Worm (Caenorhabditis elegans) whole organism, L4 larva: ENCODE measurements around the gene nhr-3.
A peak's percentile ranks its signal among the peaks of the same experiment; 100 is the strongest.

Experiments used
- R02D3.7 ChIP-seq: fragments of 150-350 bp; sonication (generic microtip); optimal IDR thresholded peaks from 3 replicates; lab custom pipeline; 2014; ENCODE audit warnings: missing biosample characterization, missing genetic modification characterization
- Y75B8A.6 ChIP-seq: fragments of 200-800 bp; sonication (Bioruptor generic); IDR thresholded peaks from 2 replicates; pipeline ENCODE4 v1.3.6; 2022; ENCODE audit warnings: missing genetic modification reagents, missing genetic modification characterization, missing compliant biosample characterization
- ama-1 ChIP-seq: fragments of 150-350 bp; optimal IDR thresholded peaks from 2 replicates; lab custom pipeline; 2014; ENCODE audit warnings: inconsistent platforms, mixed read lengths
- arid-1 ChIP-seq: fragments of 200-800 bp; sonication (Bioruptor generic); conservative IDR thresholded peaks from 2 replicates; pipeline ENCODE4 v1.3.6; 2022; ENCODE audit warnings: missing genetic modification reagents, missing genetic modification characterization, missing compliant biosample characterization
- attf-4 ChIP-seq: sonication (generic microtip); optimal IDR thresholded peaks from 3 replicates; lab custom pipeline; 2017; ENCODE audit warnings: missing biosample characterization, missing genetic modification characterization
- ceh-20 ChIP-seq: fragments of 200-800 bp; sonication (Bioruptor generic); IDR thresholded peaks from 2 replicates; pipeline ENCODE4 v1.3.6; 2022; ENCODE audit warnings: missing genetic modification reagents, missing genetic modification characterization, missing compliant biosample characterization
- ceh-62 ChIP-seq: sonication (generic microtip); optimal IDR thresholded peaks from 2 replicates; lab custom pipeline; 2017; ENCODE audit warnings: missing biosample characterization, missing genetic modification characterization
- ctbp-1 ChIP-seq: fragments of 200-800 bp; sonication (Bioruptor generic); IDR thresholded peaks from 2 replicates; pipeline ENCODE4 v1.3.6; 2022; ENCODE audit warnings: missing genetic modification reagents, missing genetic modification characterization, missing compliant biosample characterization
- daf-8 ChIP-seq: fragments of 200-800 bp; sonication (Bioruptor generic); IDR thresholded peaks from 2 replicates; pipeline ENCODE4 v1.3.6; 2022; ENCODE audit warnings: missing genetic modification characterization, missing compliant biosample characterization
- dmd-6 ChIP-seq: fragments of 200-800 bp; sonication (Bioruptor generic); IDR thresholded peaks from 2 replicates; pipeline ENCODE4 v1.3.6; 2022; ENCODE audit warnings: missing genetic modification reagents, missing genetic modification characterization, missing compliant biosample characterization
- dmd-8 ChIP-seq: fragments of 200-800 bp; sonication (Bioruptor generic); IDR thresholded peaks from 2 replicates; pipeline ENCODE4 v1.3.6; 2022; ENCODE audit warnings: missing genetic modification characterization, missing compliant biosample characterization
- dpl-1 ChIP-seq: fragments of 150-350 bp; optimal IDR thresholded peaks from 2 replicates; lab custom pipeline; 2014; ENCODE audit warnings: missing biosample characterization, missing genetic modification reagents, missing genetic modification characterization
- dve-1 ChIP-seq: sonication (generic microtip); optimal IDR thresholded peaks from 2 replicates; lab custom pipeline; 2017; ENCODE audit warnings: antibody characterized with exemption, mild to moderate bottlenecking, missing genetic modification characterization, missing compliant biosample characterization; ENCODE audit not compliant: insufficient read depth
- egl-43 ChIP-seq: fragments of 200-800 bp; sonication (Bioruptor generic); IDR thresholded peaks from 2 replicates; pipeline ENCODE4 v1.3.6; 2022; ENCODE audit warnings: missing genetic modification reagents, missing genetic modification characterization, missing compliant biosample characterization
- gei-8 ChIP-seq: fragments of 200-800 bp; sonication (Bioruptor generic); optimal IDR thresholded peaks from 2 replicates; lab custom pipeline; 2018; ENCODE audit warnings: mild to moderate bottlenecking, missing genetic modification characterization, missing compliant biosample characterization
- hif-1 ChIP-seq, 2 experiments: sonication (generic microtip); optimal IDR thresholded peaks; 2 replicates each; lab custom pipeline; 2016 to 2017; ENCODE audit warnings: missing compliant biosample characterization in 2 of 2, missing genetic modification characterization in 2 of 2, missing genetic modification reagents in 2 of 2, missing genotype in 2 of 2, mild to moderate bottlenecking in 1 of 2
- hlh-30 ChIP-seq: sonication (generic microtip); optimal IDR thresholded peaks from 2 replicates; lab custom pipeline; 2017; ENCODE audit warnings: antibody characterized with exemption, mild to moderate bottlenecking, missing genetic modification characterization, missing compliant biosample characterization; ENCODE audit not compliant: insufficient read depth
- lin-1 ChIP-seq: fragments of 200-800 bp; sonication (Bioruptor generic); IDR thresholded peaks from 2 replicates; pipeline ENCODE4 v1.3.6; 2022; ENCODE audit warnings: missing genetic modification reagents, missing genetic modification characterization, missing compliant biosample characterization
- lin-13 ChIP-seq: fragments of 150-350 bp; optimal IDR thresholded peaks from 2 replicates; lab custom pipeline; 2014; ENCODE audit warnings: missing biosample characterization, missing genetic modification reagents, missing genetic modification characterization
- madf-5 ChIP-seq, 2 experiments: fragments of 200-800 bp; sonication (Bioruptor generic); IDR thresholded peaks; 2 replicates each; pipeline ENCODE4 v1.3.6; 2022; ENCODE audit warnings: missing compliant biosample characterization in 2 of 2, missing genetic modification characterization in 2 of 2
- mdl-1 ChIP-seq, 2 experiments: fragments of 150-350 bp in 1 of 2; sonication (generic microtip) in 1 of 2; optimal IDR thresholded peaks; 2 replicates each; lab custom pipeline; 2014 to 2017; ENCODE audit warnings: missing biosample characterization in 2 of 2, missing genetic modification characterization in 2 of 2
- mdt-29 ChIP-seq: fragments of 200-800 bp; sonication (Bioruptor generic); IDR thresholded peaks from 2 replicates; pipeline ENCODE4 v1.3.6; 2022; ENCODE audit warnings: missing genetic modification reagents, missing genetic modification characterization, missing compliant biosample characterization
- mep-1 ChIP-seq: fragments of 150-350 bp; sonication (generic microtip); optimal IDR thresholded peaks from 3 replicates; lab custom pipeline; 2014; ENCODE audit warnings: missing biosample characterization, missing genetic modification characterization
- mes-2 ChIP-seq: sonication (generic microtip); optimal IDR thresholded peaks from 2 replicates; lab custom pipeline; 2016; ENCODE audit warnings: missing genotype, mild to moderate bottlenecking, missing genetic modification characterization, missing compliant biosample characterization; ENCODE audit not compliant: poor library complexity, severe bottlenecking
- mxl-2 ChIP-seq: fragments of 200-800 bp; sonication (Bioruptor generic); conservative IDR thresholded peaks from 2 replicates; pipeline ENCODE4 v1.3.6; 2022; ENCODE audit warnings: missing genetic modification reagents, missing genetic modification characterization, missing compliant biosample characterization
- nhr-10 ChIP-seq: fragments of 150-350 bp; optimal IDR thresholded peaks from 2 replicates; lab custom pipeline; 2014; ENCODE audit warnings: missing biosample characterization, missing genetic modification characterization
- nhr-11 ChIP-seq: fragments of 150-350 bp; optimal IDR thresholded peaks from 2 replicates; lab custom pipeline; 2014; ENCODE audit warnings: missing biosample characterization, missing genetic modification characterization
- nhr-25 ChIP-seq: sonication (generic microtip); optimal IDR thresholded peaks from 2 replicates; lab custom pipeline; 2017; ENCODE audit warnings: missing genetic modification characterization, mild to moderate bottlenecking, missing compliant biosample characterization, antibody characterized with exemption, moderate library complexity, borderline replicate concordance; ENCODE audit not compliant: insufficient read depth
- nhr-28 ChIP-seq: fragments of 150-350 bp; optimal IDR thresholded peaks from 2 replicates; lab custom pipeline; 2014; ENCODE audit warnings: missing biosample characterization, missing genetic modification characterization
- nhr-48 ChIP-seq: sonication (generic microtip); optimal IDR thresholded peaks from 2 replicates; lab custom pipeline; 2016; ENCODE audit warnings: mild to moderate bottlenecking, missing genetic modification characterization, missing compliant biosample characterization
- nhr-77 ChIP-seq: fragments of 150-350 bp; optimal IDR thresholded peaks from 2 replicates; lab custom pipeline; 2014; ENCODE audit warnings: missing biosample characterization, missing genetic modification characterization
- pha-4 ChIP-seq, 2 experiments: fragments of 150-350 bp in 1 of 2; fragments of 200-800 bp in 1 of 2; sonication (Bioruptor generic) in 1 of 2; IDR thresholded peaks in 1 of 2; optimal IDR thresholded peaks in 1 of 2; 2 replicates each; pipeline versions ENCODE4 v1.3.6 to Lab custom; 2014 to 2022; ENCODE audit warnings: missing genetic modification characterization in 2 of 2, missing genetic modification reagents in 2 of 2, missing biosample characterization in 1 of 2, missing compliant biosample characterization in 1 of 2
- pqm-1 ChIP-seq: sonication (generic microtip); optimal IDR thresholded peaks from 2 replicates; lab custom pipeline; 2017; ENCODE audit warnings: missing biosample characterization, missing genetic modification characterization
- saeg-2 ChIP-seq: fragments of 200-800 bp; sonication (Bioruptor generic); IDR thresholded peaks from 2 replicates; pipeline ENCODE4 v1.3.6; 2022; ENCODE audit warnings: missing genetic modification reagents, missing genetic modification characterization, missing compliant biosample characterization
- skn-1 ChIP-seq: fragments of 150-350 bp; optimal IDR thresholded peaks from 2 replicates; lab custom pipeline; 2014; ENCODE audit warnings: missing biosample characterization, missing genetic modification characterization
- spr-3 ChIP-seq: fragments of 200-800 bp; sonication (Bioruptor generic); optimal IDR thresholded peaks from 2 replicates; lab custom pipeline; 2018; ENCODE audit warnings: mild to moderate bottlenecking, missing genetic modification characterization, missing compliant biosample characterization
- tag-97 ChIP-seq: fragments of 200-800 bp; sonication (Bioruptor generic); IDR thresholded peaks from 2 replicates; pipeline ENCODE4 v1.3.6; 2022; ENCODE audit warnings: missing genetic modification characterization, missing compliant biosample characterization
- tra-1 ChIP-seq: fragments of 200-800 bp; sonication (Bioruptor generic); IDR thresholded peaks from 2 replicates; pipeline ENCODE4 v1.3.6; 2022; ENCODE audit warnings: missing genetic modification reagents, missing genetic modification characterization, missing compliant biosample characterization
- unc-130 ChIP-seq: sonication (generic microtip); optimal IDR thresholded peaks from 2 replicates; lab custom pipeline; 2016; ENCODE audit warnings: missing genetic modification reagents, missing genetic modification characterization, missing compliant biosample characterization
- unc-39 ChIP-seq: sonication (generic microtip); optimal IDR thresholded peaks from 2 replicates; lab custom pipeline; 2017; ENCODE audit warnings: missing biosample characterization, missing genetic modification characterization
- unc-62 ChIP-seq, 3 experiments: fragments of 150-350 bp in 1 of 3; sonication (generic microtip); optimal IDR thresholded peaks in 2 of 3; peaks in 1 of 3; 1 replicate in 1 of 3; 2 replicates in 2 of 3; lab custom pipeline; 2014 to 2017; ENCODE audit warnings: missing biosample characterization in 3 of 3, missing genetic modification characterization in 3 of 3, missing genetic modification reagents in 3 of 3, missing genotype in 1 of 3
- zag-1 ChIP-seq: fragments of 150-350 bp; optimal IDR thresholded peaks from 2 replicates; lab custom pipeline; 2014; ENCODE audit warnings: missing biosample characterization, missing genetic modification characterization
- zfp-2 ChIP-seq: sonication (generic microtip); optimal IDR thresholded peaks from 2 replicates; lab custom pipeline; 2016; ENCODE audit warnings: mild to moderate bottlenecking, missing genetic modification characterization, missing compliant biosample characterization
- zip-2 ChIP-seq: fragments of 150-350 bp; optimal IDR thresholded peaks from 2 replicates; lab custom pipeline; 2014; ENCODE audit warnings: missing biosample characterization, missing genetic modification characterization

The nhr-3 gene

ce11 chrX:14561416-14561973, 3.2 kb downstream of the nhr-3 start (continued):
- TF ChIP-seq ceh-62 (tag; lab: Kevin White, UChicago) (no peak), attf-4 (tag; lab: Kevin White, UChicago) (no peak), tag-97 (GFP tag; lab: Robert Waterston, UW) (no peak; the same call in 1 of the 2 replicates), arid-1 (GFP tag; lab: Robert Waterston, UW) (no peak), nhr-25 (tag; lab: Kevin White, UChicago) (peak; percentile 72), pha-4 (GFP tag; IDR thresholded peaks at IDR 0.05; lab: Robert Waterston, UW) (no peak), pha-4 (tag; optimal IDR thresholded peaks at IDR 0.05; lab: Kevin White, UChicago) (peak; percentile 37), dmd-8 (0 out of 2 replicates have a peak, but pooled peaks have one; percentile 56), nhr-10 (tag; lab: Kevin White, UChicago) (no peak), Y75B8A.6 (GFP tag; lab: Robert Waterston, UW) (no peak), madf-5 (GFP tag; IDR thresholded peaks at IDR 0.05; lab: Robert Waterston, UW) (no peak), zip-2 (no peak), zfp-2 (no peak), spr-3 (GFP tag; lab: Kevin White, UChicago) (no peak)

ce11 chrX:14562286-14563086, 4.2 kb downstream of the nhr-3 start:
- TF ChIP-seq unc-39 (tag; lab: Kevin White, UChicago), result no peak
- TF ChIP-seq tra-1 (GFP tag; lab: Robert Waterston, UW), result 0 out of 2 replicates have a peak, but pooled peaks have one; percentile 52
- TF ChIP-seq nhr-28 (tag; lab: Kevin White, UChicago), result peak; percentile 91
- TF ChIP-seq mdl-1 (tag; optimal IDR thresholded peaks at IDR 0.05; lab: Kevin White, UChicago), result peak in 1 of 2 experiments; percentile 30
- TF ChIP-seq mdt-29 (GFP tag; lab: Robert Waterston, UW), result peak; percentile 30; the same call in 1 of the 2 replicates
- peak in 1 of 2 experiments; percentile 82 for TF ChIP-seq hif-1 (tag; optimal IDR thresholded peaks at IDR 0.05; lab: Kevin White, UChicago)
- peak; percentile 66; the same call in 1 of the 2 replicates for TF ChIP-seq egl-43 (GFP tag; lab: Robert Waterston, UW)
- peak; percentile 36; the same call in 1 of the 2 replicates for TF ChIP-seq mxl-2 (GFP tag; lab: Robert Waterston, UW)
- TF ChIP-seq nhr-11, result peak; percentile 97
- no peak for TF ChIP-seq ama-1
- no peak for TF ChIP-seq ceh-62 (tag; lab: Kevin White, UChicago)
- peak; percentile 54 for TF ChIP-seq dve-1
- TF ChIP-seq zip-2, result no peak
- TF ChIP-seq dpl-1 (GFP tag; lab: Kevin White, UChicago), result no peak
- TF ChIP-seq unc-62 (GFP tag; optimal IDR thresholded peaks at IDR 0.05 in 1 of 2; lab: Kevin White, UChicago), result peak in 1 of 2 experiments; percentile 23
- TF ChIP-seq unc-62 (tag; optimal IDR thresholded peaks at IDR 0.05; lab: Kevin White, UChicago), result no peak
- TF ChIP-seq skn-1 (tag; lab: Kevin White, UChicago), result no peak
- no peak for TF ChIP-seq gei-8
- no peak for TF ChIP-seq lin-1 (GFP tag; lab: Robert Waterston, UW)
- TF ChIP-seq hlh-30, result peak; percentile 78
- TF ChIP-seq dmd-6 (GFP tag; lab: Robert Waterston, UW), result peak; percentile 82
- peak; percentile 61 for TF ChIP-seq nhr-77 (tag; lab: Kevin White, UChicago)
- no peak for TF ChIP-seq pqm-1
- peak; percentile 34; the same call in 1 of the 2 replicates for TF ChIP-seq pha-4 (GFP tag; IDR thresholded peaks at IDR 0.05; lab: Robert Waterston, UW)
- TF ChIP-seq pha-4 (tag; optimal IDR thresholded peaks at IDR 0.05; lab: Kevin White, UChicago), result no peak
- peak; percentile 90 for TF ChIP-seq nhr-48
- peak; percentile 58 for TF ChIP-seq lin-13 (GFP tag; lab: Kevin White, UChicago)
- TF ChIP-seq zag-1, result no peak
- TF ChIP-seq R02D3.7 (tag; lab: Kevin White, UChicago), result no peak
- no peak for TF ChIP-seq nhr-10 (tag; lab: Kevin White, UChicago)
- no peak for TF ChIP-seq unc-130 (GFP tag; lab: Kevin White, UChicago)
- no peak for TF ChIP-seq zfp-2
- peak; percentile 89 for TF ChIP-seq ctbp-1 (GFP tag; lab: Robert Waterston, UW)
- TF ChIP-seq ceh-20 (GFP tag; lab: Robert Waterston, UW), result peak; percentile 43; the same call in 1 of the 2 replicates
- TF ChIP-seq mes-2 (tag; lab: Kevin White, UChicago), result peak; percentile 7
- peak; percentile 25 for TF ChIP-seq mep-1 (tag; lab: Kevin White, UChicago)
- TF ChIP-seq daf-8, result no peak
- TF ChIP-seq attf-4 (tag; lab: Kevin White, UChicago), result no peak
- TF ChIP-seq saeg-2 (GFP tag; lab: Robert Waterston, UW), result 0 out of 2 replicates have a peak, but pooled peaks have one; percentile 31
